Worm (Caenorhabditis elegans) whole organism, L4/young adult: ENCODE results near the gene srg-51.
"Not testable (repeated sequence)": the region's sequence is repeated elsewhere in the genome, so short reads cannot be mapped to it uniquely, and the experiment has no call there.

Experiments used
- W03F9.2 ChIP-seq: fragments of 150-350 bp; optimal IDR thresholded peaks from 2 replicates; lab custom pipeline; 2014; ENCODE audit warnings: missing biosample characterization, missing genetic modification characterization
- dao-5 ChIP-seq: sonication (generic microtip); optimal IDR thresholded peaks from 2 replicates; lab custom pipeline; 2016; ENCODE audit warnings: missing genotype, missing genetic modification characterization, moderate library complexity, missing compliant biosample characterization
- him-1 ChIP-seq: sonication (generic microtip); optimal IDR thresholded peaks from 2 replicates; lab custom pipeline; 2016; ENCODE audit warnings: missing genotype, missing genetic modification reagents, missing genetic modification characterization, missing compliant biosample characterization

The srg-51 gene

ce11 chrIV:15140832-15141231 is at the start of gene srg-51:
Gene srg-51 (minus strand): TSS chrIV:15140932.
- TF ChIP-seq dao-5 (tag; lab: Kevin White, UChicago) (no peak), him-1 (tag; lab: Kevin White, UChicago) (no peak), W03F9.2 (tag; lab: Kevin White, UChicago) (no peak)

ce11 chrIV:15187517-15188181 is 46.9 kb upstream of the srg-51 start:
- TF ChIP-seq W03F9.2 (tag; lab: Kevin White, UChicago), result no peak
- no peak for TF ChIP-seq dao-5 (tag; lab: Kevin White, UChicago)
- TF ChIP-seq him-1 (tag; lab: Kevin White, UChicago), result no peak

- no peak for TF ChIP-seq W03F9.2 (tag; lab: Kevin White, UChicago)
- TF ChIP-seq dao-5 (tag; lab: Kevin White, UChicago), result no peak
- no peak for TF ChIP-seq him-1 (tag; lab: Kevin White, UChicago)
These were observed 38.9 kb upstream of the srg-51 start, which contains the start of gene srd-23 for ce11 chrIV:15179615-15180014. Gene srd-23 (plus strand): TSS chrIV:15179915.

ce11 chrIV:15175487-15176128 is 34.9 kb upstream of the srg-51 start, which contains the start of gene Y40H7A.4:
Gene Y40H7A.4 (minus strand): TSS chrIV:15175537.
- TF ChIP-seq W03F9.2 (tag; lab: Kevin White, UChicago) (no peak), him-1 (tag; lab: Kevin White, UChicago) (no peak), dao-5 (tag; lab: Kevin White, UChicago) (no peak)

- no peak for TF ChIP-seq W03F9.2 (tag; lab: Kevin White, UChicago)
- TF ChIP-seq him-1 (tag; lab: Kevin White, UChicago), result no peak
- no peak for TF ChIP-seq dao-5 (tag; lab: Kevin White, UChicago)
These were observed 27.7 kb upstream of the srg-51 start for ce11 chrIV:15168442-15168841.

ce11 chrIV:15165602-15166001 is 24.9 kb upstream of the srg-51 start:
- TF ChIP-seq him-1 (tag; lab: Kevin White, UChicago) (no peak), W03F9.2 (tag; lab: Kevin White, UChicago) (no peak), dao-5 (tag; lab: Kevin White, UChicago) (no peak)

- TF ChIP-seq him-1 (tag; lab: Kevin White, UChicago) (no peak), W03F9.2 (tag; lab: Kevin White, UChicago) (no peak)
These were observed 6.4 kb upstream of the srg-51 start, which contains the start of gene str-78 for ce11 chrIV:15147104-15147503. Gene str-78 (minus strand): TSS chrIV:15147204.

- TF ChIP-seq W03F9.2, dao-5, him-1 (tag; lab: Kevin White, UChicago): not testable (repeated sequence)
These were observed 6.8 kb downstream of the srg-51 start, which contains the start of gene M199.8 for ce11 chrIV:15133899-15134298. Gene M199.8 (minus strand): TSS chrIV:15133999.

ce11 chrIV:15131697-15132096 is 9.0 kb downstream of the srg-51 start, which contains the start of gene col-135:
Gene col-135 (minus strand): TSS chrIV:15131797.
- TF ChIP-seq dao-5 (tag; lab: Kevin White, UChicago), result no peak
- no peak for TF ChIP-seq him-1 (tag; lab: Kevin White, UChicago)
- TF ChIP-seq W03F9.2 (tag; lab: Kevin White, UChicago), result no peak

ce11 chrIV:15127731-15128130 is 13.0 kb downstream of the srg-51 start, which contains the start of gene M199.9:
Gene M199.9 (minus strand): TSS chrIV:15127831.
- TF ChIP-seq him-1 (tag; lab: Kevin White, UChicago) (no peak), dao-5 (tag; lab: Kevin White, UChicago) (no peak), W03F9.2 (tag; lab: Kevin White, UChicago) (no peak)

- TF ChIP-seq W03F9.2 (tag; lab: Kevin White, UChicago), result no peak
- no peak for TF ChIP-seq dao-5 (tag; lab: Kevin White, UChicago)
- no peak for TF ChIP-seq him-1 (tag; lab: Kevin White, UChicago)
These were observed 14.7 kb downstream of the srg-51 start, which contains the start of gene clec-190 for ce11 chrIV:15126021-15126420. Gene clec-190 (minus strand): TSS chrIV:15126121.

- TF ChIP-seq dao-5 (tag; lab: Kevin White, UChicago) (no peak), him-1 (tag; lab: Kevin White, UChicago) (no peak), W03F9.2 (tag; lab: Kevin White, UChicago) (no peak)
These were observed 17.9 kb downstream of the srg-51 start, which contains the start of gene M199.7 for ce11 chrIV:15122882-15123281. Gene M199.7 (plus strand): TSS chrIV:15123182.

ce11 chrIV:15120746-15121145 is 20.0 kb downstream of the srg-51 start, which contains the start of gene clec-189:
Gene clec-189 (plus strand): TSS chrIV:15120837.
- TF ChIP-seq dao-5 (tag; lab: Kevin White, UChicago) (no peak), W03F9.2 (tag; lab: Kevin White, UChicago) (no peak), him-1 (tag; lab: Kevin White, UChicago) (no peak)
